Worm (Caenorhabditis elegans): Measurements from ENCODE around the gene Y54G9A.7.

ce11 chrII:13739423-13739822 is 13.8 kb upstream of the Y54G9A.7 start:
- TF ChIP-seq flt-1 (GFP tag; IDR thresholded peaks at IDR 0.05) (no peak), ets-7 (tag; optimal IDR thresholded peaks at IDR 0.05) (no peak), ama-1 (optimal IDR thresholded peaks at IDR 0.05) (no peak), tbx-11 (GFP tag; IDR thresholded peaks at IDR 0.05) (no peak), tbx-37 (GFP tag; conservative IDR thresholded peaks at IDR 0.05) (no peak)

Data from whole organism, early embryonic.